Worm (Caenorhabditis elegans) whole organism, L4/young adult: Measurements from ENCODE around the gene cysl-1.

Experiments
- W03F9.2 ChIP-seq: fragments of 150-350 bp; optimal IDR thresholded peaks from 2 replicates; lab custom pipeline; 2014; ENCODE audit warnings: missing biosample characterization, missing genetic modification characterization
- dao-5 ChIP-seq: sonication (generic microtip); optimal IDR thresholded peaks from 2 replicates; lab custom pipeline; 2016; ENCODE audit warnings: missing genotype, missing genetic modification characterization, moderate library complexity, missing compliant biosample characterization
- him-1 ChIP-seq: sonication (generic microtip); optimal IDR thresholded peaks from 2 replicates; lab custom pipeline; 2016; ENCODE audit warnings: missing genotype, missing genetic modification reagents, missing genetic modification characterization, missing compliant biosample characterization

- TF ChIP-seq dao-5 (tag; lab: Kevin White, UChicago), result no peak
- no peak for TF ChIP-seq W03F9.2
- TF ChIP-seq him-1 (tag; lab: Kevin White, UChicago), result no peak
Observed at ce11 chrX:9940524-9940923, 13.8 kb downstream of the cysl-1 start.
